Worm (Caenorhabditis elegans) whole organism, midembryonic: Measurements from ENCODE around the gene Y7A5A.2.

ENCODE experiments used
- T22C8.4 ChIP-seq: fragments of 200-800 bp; sonication (Bioruptor generic); IDR thresholded peaks from 2 replicates; pipeline ENCODE4 v1.3.6; 2022; ENCODE audit warnings: missing genetic modification characterization, missing compliant biosample characterization
- cog-1 ChIP-seq: sonication (generic microtip); optimal IDR thresholded peaks from 2 replicates; lab custom pipeline; 2016; ENCODE audit warnings: missing genetic modification characterization, missing compliant biosample characterization
- flt-1 ChIP-seq: fragments of 200-800 bp; sonication (Bioruptor generic); IDR thresholded peaks from 2 replicates; pipeline ENCODE4 v1.3.6; 2022; ENCODE audit warnings: missing genetic modification characterization, missing compliant biosample characterization
- med-1 ChIP-seq: sonication (generic microtip); optimal IDR thresholded peaks from 2 replicates; lab custom pipeline; 2017; ENCODE audit warnings: missing genetic modification characterization, mild to moderate bottlenecking, missing compliant biosample characterization, antibody characterized with exemption, missing genetic modification reagents; ENCODE audit not compliant: insufficient read depth
- ref-1 ChIP-seq: fragments of 200-800 bp; sonication (Bioruptor generic); conservative IDR thresholded peaks from 2 replicates; pipeline ENCODE4 v1.3.6; 2022; ENCODE audit warnings: missing genetic modification reagents, missing genetic modification characterization, missing compliant biosample characterization
- ztf-23 ChIP-seq: fragments of 200-800 bp; sonication (Bioruptor generic); IDR thresholded peaks from 2 replicates; pipeline ENCODE4 v1.3.6; 2022; ENCODE audit warnings: missing genetic modification reagents, missing genetic modification characterization, missing compliant biosample characterization
- ztf-29 ChIP-seq: fragments of 200-800 bp; sonication (Bioruptor generic); IDR thresholded peaks from 2 replicates; pipeline ENCODE4 v1.3.6; 2022; ENCODE audit warnings: missing genetic modification reagents, missing genetic modification characterization, missing compliant biosample characterization

DNA sequence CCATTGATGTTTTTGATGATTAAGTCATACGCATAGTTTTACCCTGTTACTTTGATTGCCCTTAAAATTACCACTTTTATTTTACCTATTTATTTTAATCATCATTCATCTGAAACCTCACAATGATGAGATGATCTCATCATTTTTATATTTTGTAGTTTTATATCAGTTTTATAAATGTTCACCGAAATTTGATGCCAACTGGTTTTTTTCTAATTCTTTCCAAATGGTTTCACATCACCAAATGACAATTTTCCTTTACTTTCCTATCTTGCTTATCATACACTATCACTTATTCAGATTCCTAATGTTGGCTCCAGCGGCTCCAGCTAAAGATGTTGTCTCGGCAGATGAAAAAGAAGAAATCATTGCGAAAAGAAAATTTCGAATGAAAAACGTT, 40.9 kb downstream of the Y7A5A.2 start, which contains the start of gene lin-15A:
- TF ChIP-seq ztf-29 (GFP tag; lab: Robert Waterston, UW): no peak
- no peak for TF ChIP-seq flt-1 (GFP tag; lab: Robert Waterston, UW)
- no peak for TF ChIP-seq cog-1 (tag; lab: Kevin White, UChicago)
- no peak for TF ChIP-seq med-1 (GFP tag; lab: Kevin White, UChicago)
- no peak for TF ChIP-seq ref-1 (GFP tag; lab: Robert Waterston, UW)
- no peak for TF ChIP-seq T22C8.4 (GFP tag; lab: Robert Waterston, UW)
- no peak for TF ChIP-seq ztf-23 (GFP tag; lab: Robert Waterston, UW)
